Fruit fly (Drosophila melanogaster) whole organism, embryonic: ENCODE data around the gene CG4615.
A peak's percentile ranks its signal among the peaks of the same experiment; 100 is the strongest.

Experiments used
- Adf1 ChIP-seq: fragments of 200-800 bp; sonication (Bioruptor generic); IDR thresholded peaks from 2 replicates; pipeline ENCODE4 v1.3.6; 2022; ENCODE audit warnings: missing biosample characterization, missing genetic modification characterization
- Atf-2 ChIP-seq: fragments of 200-800 bp; sonication (Bioruptor generic); optimal IDR thresholded peaks from 2 replicates; lab custom pipeline; 2016; ENCODE audit warnings: missing biosample characterization, missing genetic modification characterization
- Awh ChIP-seq: fragments of 200-800 bp; sonication (Bioruptor generic); IDR thresholded peaks from 2 replicates; pipeline ENCODE4, ENCODE4 v1.3.6; 2022; ENCODE audit warnings: missing biosample characterization, missing genetic modification characterization
- B-H2 ChIP-seq: fragments of 200-800 bp; sonication (Bioruptor generic); optimal IDR thresholded peaks from 2 replicates; lab custom pipeline; 2018; ENCODE audit warnings: missing biosample characterization, mild to moderate bottlenecking, missing genetic modification characterization
- CG10462 ChIP-seq: fragments of 200-800 bp; sonication (Bioruptor generic); optimal IDR thresholded peaks from 2 replicates; lab custom pipeline; 2016; ENCODE audit warnings: missing biosample characterization, missing genetic modification characterization
- CG10543 ChIP-seq: fragments of 200-800 bp; sonication (Bioruptor generic); optimal IDR thresholded peaks from 3 replicates; lab custom pipeline; 2017; ENCODE audit warnings: missing biosample characterization, mild to moderate bottlenecking, missing genetic modification characterization, moderate library complexity
- CG11398 ChIP-seq: fragments of 200-800 bp; sonication (Bioruptor generic); optimal IDR thresholded peaks from 2 replicates; lab custom pipeline; 2016; ENCODE audit warnings: missing biosample characterization, missing genetic modification characterization
- CG12104 ChIP-seq: fragments of 200-800 bp; sonication (Bioruptor generic); optimal IDR thresholded peaks from 3 replicates; lab custom pipeline; 2016; ENCODE audit warnings: missing biosample characterization, missing genetic modification characterization
- CG12155 ChIP-seq: fragments of 200-800 bp; sonication (Bioruptor generic); optimal IDR thresholded peaks from 3 replicates; lab custom pipeline; 2016; ENCODE audit warnings: missing biosample characterization, missing genetic modification characterization
- CG13894 ChIP-seq: fragments of 200-800 bp; sonication (Bioruptor generic); optimal IDR thresholded peaks from 3 replicates; lab custom pipeline; 2018; ENCODE audit warnings: missing biosample characterization, mild to moderate bottlenecking, missing genetic modification characterization, moderate library complexity
- CG14667 ChIP-seq: fragments of 200-800 bp; sonication (Bioruptor generic); IDR thresholded peaks from 2 replicates; pipeline ENCODE4 v1.3.6; 2022; ENCODE audit warnings: missing biosample characterization, missing genetic modification characterization
- CG2129 ChIP-seq: fragments of 200-800 bp; sonication (Bioruptor generic); IDR thresholded peaks from 2 replicates; pipeline ENCODE4 v1.3.6; 2022; ENCODE audit warnings: missing biosample characterization, missing genetic modification characterization; ENCODE audit not compliant: partially characterized antibody
- CG2202 ChIP-seq: fragments of 200-800 bp; sonication (Bioruptor generic); optimal IDR thresholded peaks from 2 replicates; lab custom pipeline; 2018; ENCODE audit warnings: missing biosample characterization, mild to moderate bottlenecking, missing genetic modification characterization
- CG33557 ChIP-seq: fragments of 200-800 bp; sonication (Bioruptor generic); optimal IDR thresholded peaks from 2 replicates; lab custom pipeline; 2019; ENCODE audit warnings: missing biosample characterization, mild to moderate bottlenecking, missing genetic modification characterization, moderate library complexity
- CG3838 ChIP-seq: fragments of 200-800 bp; sonication (Bioruptor generic); optimal IDR thresholded peaks from 3 replicates; lab custom pipeline; 2016; ENCODE audit warnings: missing biosample characterization, missing genetic modification characterization
- CG43689 ChIP-seq: fragments of 200-800 bp; sonication (Bioruptor generic); IDR thresholded peaks from 2 replicates; pipeline ENCODE4 v1.3.6; 2022; ENCODE audit warnings: missing biosample characterization, missing genetic modification characterization
- CG6175 ChIP-seq: fragments of 200-800 bp; sonication (Bioruptor generic); IDR thresholded peaks from 3 replicates; pipeline ENCODE4 v1.3.6; 2022; ENCODE audit warnings: missing biosample characterization, missing genetic modification characterization
- CG8478 ChIP-seq: fragments of >200 bp; optimal IDR thresholded peaks from 2 replicates; lab custom pipeline; 2018
- CG9609 ChIP-seq: fragments of 200-800 bp; sonication (Bioruptor generic); optimal IDR thresholded peaks from 3 replicates; lab custom pipeline; 2016; ENCODE audit warnings: missing biosample characterization, missing genetic modification characterization
- Dek ChIP-seq: fragments of 200-800 bp; sonication (Bioruptor generic); optimal IDR thresholded peaks from 3 replicates; lab custom pipeline; 2019; ENCODE audit warnings: missing biosample characterization, mild to moderate bottlenecking, missing genetic modification characterization, moderate library complexity
- Dfd ChIP-seq, 2 experiments: fragments of >200 bp; optimal IDR thresholded peaks; 2 replicates each; lab custom pipeline; 2017; ENCODE audit warnings: missing biosample characterization in 2 of 2, missing genetic modification characterization in 2 of 2
- HLH3B ChIP-seq: fragments of 200-800 bp; sonication (Bioruptor generic); IDR thresholded peaks from 2 replicates; pipeline ENCODE4 v1.3.6; 2022; ENCODE audit warnings: missing biosample characterization, missing genetic modification characterization
- HLH4C ChIP-seq: fragments of 200-800 bp; sonication (Bioruptor generic); IDR thresholded peaks from 3 replicates; pipeline ENCODE4 v1.3.6; 2022; ENCODE audit warnings: missing biosample characterization, missing genetic modification characterization; ENCODE audit not compliant: partially characterized antibody
- HLHmδ ChIP-seq: fragments of 200-800 bp; sonication (Bioruptor generic); optimal IDR thresholded peaks from 2 replicates; lab custom pipeline; 2018; ENCODE audit warnings: missing biosample characterization, mild to moderate bottlenecking, missing genetic modification characterization, moderate library complexity
- Hand ChIP-seq: fragments of 200-800 bp; sonication (Bioruptor generic); optimal IDR thresholded peaks from 2 replicates; lab custom pipeline; 2017; ENCODE audit warnings: mild to moderate bottlenecking, missing biosample characterization, missing genetic modification reagents, missing genetic modification characterization
- Lpt ChIP-seq: fragments of >200 bp; optimal IDR thresholded peaks from 2 replicates; lab custom pipeline; 2018; ENCODE audit warnings: missing biosample characterization, missing genetic modification characterization
- Med ChIP-seq: fragments of 200-800 bp; sonication (Bioruptor generic); peaks from one replicate; lab custom pipeline; 2016; ENCODE audit warnings: missing biosample characterization, missing genetic modification characterization, mild to moderate bottlenecking, inconsistent platforms, moderate library complexity
- Optix ChIP-seq: fragments of 200-800 bp; sonication (Bioruptor generic); IDR thresholded peaks from 3 replicates; pipeline ENCODE4 v1.3.6; 2022; ENCODE audit warnings: missing biosample characterization, missing genetic modification characterization
- Pdp1 ChIP-seq, 2 experiments: fragments of 200-800 bp; sonication (Bioruptor generic); optimal IDR thresholded peaks; 3 replicates each; lab custom pipeline; 2016; ENCODE audit warnings: missing biosample characterization in 2 of 2, missing genetic modification characterization in 2 of 2, mild to moderate bottlenecking in 1 of 2, moderate library complexity in 1 of 2
- Rx ChIP-seq: fragments of 200-800 bp; sonication (Bioruptor generic); IDR thresholded peaks from 2 replicates; pipeline ENCODE4 v1.3.6; 2022; ENCODE audit warnings: missing biosample characterization, missing genetic modification characterization
- Spps ChIP-seq: fragments of 200-800 bp; sonication (Bioruptor generic); optimal IDR thresholded peaks from 2 replicates; lab custom pipeline; 2018; ENCODE audit warnings: missing biosample characterization, mild to moderate bottlenecking, missing genetic modification characterization
- ab ChIP-seq: fragments of 200-800 bp; sonication (Bioruptor generic); optimal IDR thresholded peaks from 2 replicates; lab custom pipeline; 2016; ENCODE audit warnings: missing biosample characterization, missing genetic modification characterization
- az2 ChIP-seq: fragments of 200-800 bp; sonication (Bioruptor generic); optimal IDR thresholded peaks from 3 replicates; lab custom pipeline; 2016; ENCODE audit warnings: missing biosample characterization, missing genetic modification characterization
- cas ChIP-seq: fragments of 200-800 bp; sonication (Bioruptor generic); IDR thresholded peaks from 2 replicates; pipeline ENCODE4 v1.3.6; 2022; ENCODE audit warnings: missing biosample characterization, missing genetic modification characterization
- chm ChIP-seq: fragments of 200-800 bp; sonication (Bioruptor generic); IDR thresholded peaks from 2 replicates; pipeline ENCODE4 v1.3.6; 2022; ENCODE audit warnings: missing biosample characterization, missing genetic modification characterization
- corto ChIP-seq: fragments of 200-800 bp; sonication (Bioruptor generic); optimal IDR thresholded peaks from 2 replicates; lab custom pipeline; 2016; ENCODE audit warnings: missing biosample characterization, mild to moderate bottlenecking, missing genetic modification characterization, moderate library complexity
- dati ChIP-seq: fragments of 200-800 bp; sonication (Bioruptor generic); IDR thresholded peaks from 2 replicates; pipeline ENCODE4 v1.3.6; 2022; ENCODE audit warnings: missing biosample characterization, missing genetic modification characterization
- dm ChIP-seq: fragments of 200-800 bp; sonication (Bioruptor generic); optimal IDR thresholded peaks from 3 replicates; lab custom pipeline; 2016; ENCODE audit warnings: missing biosample characterization, missing genetic modification characterization
- gcm ChIP-seq: fragments of 200-800 bp; sonication (Bioruptor generic); optimal IDR thresholded peaks from 2 replicates; lab custom pipeline; 2019; ENCODE audit warnings: missing biosample characterization, mild to moderate bottlenecking, missing genetic modification characterization, moderate library complexity
- hbn ChIP-seq: fragments of 200-800 bp; sonication (Bioruptor generic); IDR thresholded peaks from 2 replicates; pipeline ENCODE4 v1.3.6; 2022; ENCODE audit warnings: missing biosample characterization, missing genetic modification characterization; ENCODE audit not compliant: partially characterized antibody
- kah ChIP-seq: fragments of 200-800 bp; sonication (Bioruptor generic); optimal IDR thresholded peaks from 2 replicates; lab custom pipeline; 2018; ENCODE audit warnings: missing biosample characterization, mild to moderate bottlenecking, missing genetic modification characterization
- klu ChIP-seq: fragments of 200-800 bp; sonication (Bioruptor generic); IDR thresholded peaks from 2 replicates; pipeline ENCODE4 v1.3.6; 2022; ENCODE audit warnings: missing biosample characterization, missing genetic modification characterization
- nau ChIP-seq: fragments of 200-800 bp; sonication (Bioruptor generic); optimal IDR thresholded peaks from 3 replicates; lab custom pipeline; 2017; ENCODE audit warnings: missing biosample characterization, mild to moderate bottlenecking, missing genetic modification characterization, missing genetic modification reagents
- org-1 ChIP-seq: fragments of 200-800 bp; sonication (Bioruptor generic); optimal IDR thresholded peaks from 2 replicates; lab custom pipeline; 2017; ENCODE audit warnings: missing biosample characterization, missing genetic modification characterization
- pan ChIP-seq, 4 experiments: fragments of >200 bp in 3 of 4; fragments of 200-800 bp in 1 of 4; sonication (Bioruptor generic) in 1 of 4; optimal IDR thresholded peaks in 3 of 4; IDR thresholded peaks in 1 of 4; 2 replicates each; pipeline versions ENCODE4 v1.3.6 to Lab custom; 2017 to 2022; ENCODE audit warnings: missing biosample characterization in 2 of 4, missing genetic modification characterization in 2 of 4, mixed read lengths in 1 of 4
- pzg ChIP-seq: fragments of 200-800 bp; sonication (Bioruptor generic); optimal IDR thresholded peaks from 3 replicates; lab custom pipeline; 2018; ENCODE audit warnings: missing biosample characterization, mild to moderate bottlenecking, missing genetic modification characterization, moderate library complexity
- sd ChIP-seq: fragments of 200-800 bp; sonication (Bioruptor generic); optimal IDR thresholded peaks from 3 replicates; lab custom pipeline; 2018; ENCODE audit warnings: missing biosample characterization, mild to moderate bottlenecking, missing genetic modification characterization, moderate library complexity
- sob ChIP-seq: fragments of 200-800 bp; sonication (Bioruptor generic); IDR thresholded peaks from 2 replicates; pipeline ENCODE4 v1.3.6; 2022; ENCODE audit warnings: missing biosample characterization, missing genetic modification characterization
- twi ChIP-seq: fragments of 200-800 bp; optimal IDR thresholded peaks from 2 replicates; lab custom pipeline; 2019; ENCODE audit warnings: missing biosample characterization, mild to moderate bottlenecking, missing genetic modification characterization, moderate library complexity
- wor ChIP-seq: fragments of 200-800 bp; sonication (Bioruptor generic); IDR thresholded peaks from 2 replicates; pipeline ENCODE4 v1.3.6; 2022; ENCODE audit warnings: missing biosample characterization, missing genetic modification characterization

The CG4615 gene

dm6 chrX:7095292-7095911 lies 6.7 kb downstream of the CG4615 start (continued):
- TF ChIP-seq Med (GFP tag; lab: Kevin White, UChicago): peak; percentile 96
- TF ChIP-seq corto (GFP tag; lab: Kevin White, UChicago): peak; percentile 43
- no peak for TF ChIP-seq Hand (GFP tag; lab: Kevin White, UChicago)
- TF ChIP-seq CG13894 (tag; lab: Kevin White, UChicago): peak; percentile 69
- peak; percentile 49 for TF ChIP-seq CG2202 (tag; lab: Kevin White, UChicago)
- peak; percentile 40 for TF ChIP-seq nau (GFP tag; lab: Kevin White, UChicago)
- TF ChIP-seq kah: peak; percentile 70
- TF ChIP-seq CG9609 (GFP tag; lab: Kevin White, UChicago): peak; percentile 33
- peak; percentile 72 for TF ChIP-seq B-H2 (GFP tag; lab: Kevin White, UChicago)
- TF ChIP-seq dati (GFP tag; lab: Robert Waterston, UW): peak; percentile 77
- TF ChIP-seq Lpt (GFP tag; lab: Kevin White, UChicago): no peak
- TF ChIP-seq CG12104 (GFP tag; lab: Kevin White, UChicago): peak; percentile 50
- peak; percentile 52 for TF ChIP-seq CG12155 (GFP tag; lab: Kevin White, UChicago)
- TF ChIP-seq CG11398 (GFP tag; lab: Kevin White, UChicago): peak; percentile 47
- TF ChIP-seq HLH3B (GFP tag; lab: Robert Waterston, UW): peak; percentile 86
- peak; percentile 39 for TF ChIP-seq Spps
- no peak for TF ChIP-seq pan (optimal IDR thresholded peaks at IDR 0.05; lab: Kevin White, UChicago)
- TF ChIP-seq pan (GFP tag; optimal IDR thresholded peaks at IDR 0.05 in 1 of 2, IDR thresholded peaks at IDR 0.05 in 1 of 2): peak in 1 of 2 experiments; percentile 80
- peak; percentile 55 for TF ChIP-seq Awh
- TF ChIP-seq CG43689 (GFP tag; lab: Robert Waterston, UW): peak; percentile 41; the same call in 1 of the 2 replicates
- peak; percentile 47 for TF ChIP-seq CG10462 (GFP tag; lab: Kevin White, UChicago)
- peak; percentile 68 for TF ChIP-seq Rx (GFP tag; lab: Robert Waterston, UW)
- TF ChIP-seq HLH4C (GFP tag; lab: Robert Waterston, UW): no peak
- peak; percentile 78 for TF ChIP-seq CG10543
- TF ChIP-seq Adf1: no peak
- peak; percentile 16 for TF ChIP-seq twi (tag; lab: Kevin White, UChicago)
- TF ChIP-seq wor (GFP tag; lab: Robert Waterston, UW): peak; percentile 67
- TF ChIP-seq pzg: no peak
- peak; percentile 70; the same call in 1 of the 2 replicates for TF ChIP-seq sob (GFP tag; lab: Robert Waterston, UW)
- TF ChIP-seq ab (GFP tag; lab: Kevin White, UChicago): peak; percentile 39
- peak; percentile 53; the same call in 1 of the 3 replicates for TF ChIP-seq CG6175
- TF ChIP-seq CG2129: no peak
- TF ChIP-seq Atf-2 (GFP tag; lab: Kevin White, UChicago): peak; percentile 65
- no peak for TF ChIP-seq HLHmδ
- peak; percentile 73; the same call in 2 of the 3 replicates for TF ChIP-seq Optix (GFP tag; lab: Robert Waterston, UW)
- TF ChIP-seq CG8478 (lab: Kevin White, UChicago): no peak
- peak; percentile 67 for TF ChIP-seq CG14667 (GFP tag; lab: Robert Waterston, UW)
- peak; percentile 35 to 66 for TF ChIP-seq Pdp1 (GFP tag; optimal IDR thresholded peaks at IDR 0.05; lab: Kevin White, UChicago)
- TF ChIP-seq sd (tag; lab: Kevin White, UChicago): peak; percentile 42
- TF ChIP-seq CG33557 (GFP tag; lab: Kevin White, UChicago): peak; percentile 48
- TF ChIP-seq gcm (GFP tag; lab: Kevin White, UChicago): peak; percentile 71
- TF ChIP-seq Dfd (GFP tag; optimal IDR thresholded peaks at IDR 0.05; lab: Kevin White, UChicago): no peak
- TF ChIP-seq az2 (GFP tag; lab: Kevin White, UChicago): peak; percentile 80
- TF ChIP-seq org-1 (GFP tag; lab: Kevin White, UChicago): peak; percentile 64
- TF ChIP-seq klu (GFP tag; lab: Robert Waterston, UW): no peak
- 0 out of 2 replicates have a peak, but pooled peaks have one; percentile 31 for TF ChIP-seq cas (GFP tag; lab: Robert Waterston, UW)
- TF ChIP-seq chm (GFP tag; lab: Robert Waterston, UW): peak; percentile 48; the same call in 1 of the 2 replicates
- peak; percentile 72 for TF ChIP-seq Dek (tag; lab: Kevin White, UChicago)
- no peak for TF ChIP-seq CG3838 (GFP tag; lab: Kevin White, UChicago)
- no peak for TF ChIP-seq hbn (GFP tag; lab: Robert Waterston, UW)
- peak; percentile 33 for TF ChIP-seq dm (GFP tag; lab: Kevin White, UChicago)
